Worm (Caenorhabditis elegans) whole organism, early embryonic: Measurements from ENCODE around the gene F35A5.8.
A peak's percentile ranks its signal among the peaks of the same experiment; 100 is the strongest.

Experiments
- B0310.2 ChIP-seq: sonication (generic microtip); optimal IDR thresholded peaks from 2 replicates; lab custom pipeline; 2016; ENCODE audit warnings: mild to moderate bottlenecking, missing genetic modification characterization, missing compliant biosample characterization
- F13C5.2 ChIP-seq: sonication (generic microtip); optimal IDR thresholded peaks from 2 replicates; lab custom pipeline; 2017; ENCODE audit warnings: mild to moderate bottlenecking, missing genetic modification characterization, inconsistent platforms, missing compliant biosample characterization
- aly-1 ChIP-seq: sonication (generic microtip); optimal IDR thresholded peaks from 2 replicates; lab custom pipeline; 2016; ENCODE audit warnings: missing genetic modification characterization, missing compliant biosample characterization
- ama-1 ChIP-seq: fragments of 150-350 bp; optimal IDR thresholded peaks from 2 replicates; lab custom pipeline; 2014
- ceh-13 ChIP-seq: fragments of 200-800 bp; sonication (Bioruptor generic); optimal IDR thresholded peaks from 2 replicates; lab custom pipeline; 2018; ENCODE audit warnings: mild to moderate bottlenecking, missing genetic modification characterization, missing compliant biosample characterization
- ceh-36 ChIP-seq: sonication (generic microtip); optimal IDR thresholded peaks from 2 replicates; lab custom pipeline; 2016; ENCODE audit warnings: missing genetic modification characterization, inconsistent platforms, missing compliant biosample characterization
- ets-7 ChIP-seq: sonication (generic microtip); optimal IDR thresholded peaks from 2 replicates; lab custom pipeline; 2016; ENCODE audit warnings: missing genotype, missing genetic modification characterization, missing compliant biosample characterization
- flt-1 ChIP-seq: fragments of 200-800 bp; sonication (Bioruptor generic); IDR thresholded peaks from 2 replicates; pipeline ENCODE4 v1.3.6; 2022; ENCODE audit warnings: missing genetic modification characterization, missing compliant biosample characterization
- hmbx-1 ChIP-seq: sonication (generic microtip); optimal IDR thresholded peaks from 2 replicates; lab custom pipeline; 2016; ENCODE audit warnings: mild to moderate bottlenecking, missing genetic modification characterization, missing compliant biosample characterization
- hmg-4 ChIP-seq: fragments of 200-800 bp; sonication (Bioruptor generic); optimal IDR thresholded peaks from 2 replicates; lab custom pipeline; 2018; ENCODE audit warnings: mild to moderate bottlenecking, missing genetic modification characterization, missing compliant biosample characterization
- hnd-1 ChIP-seq: sonication (generic microtip); optimal IDR thresholded peaks from 2 replicates; lab custom pipeline; 2016; ENCODE audit warnings: missing genetic modification characterization, missing compliant biosample characterization
- pes-1 ChIP-seq: fragments of 200-800 bp; sonication (Bioruptor generic); IDR thresholded peaks from 2 replicates; pipeline ENCODE4 v1.3.6; 2022; ENCODE audit warnings: missing genetic modification reagents, missing genetic modification characterization, missing compliant biosample characterization
- scrt-1 ChIP-seq: fragments of 200-800 bp; sonication (Bioruptor generic); IDR thresholded peaks from 2 replicates; pipeline ENCODE4 v1.3.6; 2022; ENCODE audit warnings: missing genetic modification characterization, missing compliant biosample characterization
- sea-1 ChIP-seq: fragments of 200-800 bp; sonication (Bioruptor generic); conservative IDR thresholded peaks from 2 replicates; pipeline ENCODE4 v1.3.6; 2022; ENCODE audit warnings: missing genetic modification characterization, missing compliant biosample characterization
- tbx-11 ChIP-seq: fragments of 200-800 bp; sonication (Bioruptor generic); IDR thresholded peaks from 2 replicates; pipeline ENCODE4 v1.3.6; 2022; ENCODE audit warnings: missing genetic modification characterization, missing compliant biosample characterization
- tbx-37 ChIP-seq: fragments of 200-800 bp; sonication (Bioruptor generic); conservative IDR thresholded peaks from 2 replicates; pipeline ENCODE4 v1.3.6; 2022; ENCODE audit warnings: missing genetic modification reagents, missing genetic modification characterization, missing compliant biosample characterization
- tra-4 ChIP-seq: sonication (generic microtip); optimal IDR thresholded peaks from 2 replicates; lab custom pipeline; 2017; ENCODE audit warnings: missing genetic modification characterization, missing compliant biosample characterization

Gene F35A5.8

ce11 chrX:3764295-3764694 is 39.0 kb downstream of the F35A5.8 start, which contains the start of gene F47B7.3:
Gene F47B7.3, minus strand, starts transcription at chrX:3764395.
- no peak for TF ChIP-seq ceh-36
- no peak for TF ChIP-seq tbx-37 (GFP tag; lab: Robert Waterston, UW)
- TF ChIP-seq tra-4 (tag; lab: Kevin White, UChicago), result no peak
- no peak for TF ChIP-seq hmbx-1 (tag; lab: Kevin White, UChicago)
- no peak for TF ChIP-seq pes-1 (GFP tag; lab: Robert Waterston, UW)
- TF ChIP-seq hnd-1 (tag; lab: Kevin White, UChicago), result no peak
- TF ChIP-seq ets-7 (tag; lab: Kevin White, UChicago), result no peak
- TF ChIP-seq scrt-1 (GFP tag; lab: Robert Waterston, UW), result no peak
- no peak for TF ChIP-seq ama-1 (lab: Kevin White, UChicago)

- TF ChIP-seq pes-1 (GFP tag; lab: Robert Waterston, UW), result no peak
- no peak for TF ChIP-seq ets-7 (tag; lab: Kevin White, UChicago)
- TF ChIP-seq tbx-11, result no peak
- TF ChIP-seq ama-1 (lab: Kevin White, UChicago), result no peak
- TF ChIP-seq flt-1, result no peak
- no peak for TF ChIP-seq sea-1 (GFP tag; lab: Robert Waterston, UW)
- no peak for TF ChIP-seq tbx-37 (GFP tag; lab: Robert Waterston, UW)
- TF ChIP-seq tra-4 (tag; lab: Kevin White, UChicago), result no peak
- no peak for TF ChIP-seq hmg-4 (GFP tag; lab: Kevin White, UChicago)
- no peak for TF ChIP-seq aly-1
- TF ChIP-seq ceh-13, result no peak
- TF ChIP-seq hmbx-1 (tag; lab: Kevin White, UChicago), result no peak
- TF ChIP-seq ceh-36, result no peak
- TF ChIP-seq B0310.2 (tag; lab: Kevin White, UChicago), result no peak
- no peak for TF ChIP-seq F13C5.2 (tag; lab: Kevin White, UChicago)
- no peak for TF ChIP-seq scrt-1 (GFP tag; lab: Robert Waterston, UW)
- no peak for TF ChIP-seq hnd-1 (tag; lab: Kevin White, UChicago)
Measured at ce11 chrX:3762410-3762809, 40.9 kb downstream of the F35A5.8 start, which contains the start of gene T14G12.11. Gene T14G12.11, minus strand, starts transcription at chrX:3762547.

- TF ChIP-seq scrt-1 (GFP tag; lab: Robert Waterston, UW) (0 out of 2 replicates have a peak, but pooled peaks have one; percentile 58), hmg-4 (GFP tag; lab: Kevin White, UChicago) (no peak)
Measured at ce11 chrX:3759820-3760219, 43.4 kb downstream of the F35A5.8 start.

- TF ChIP-seq hmbx-1 (tag; lab: Kevin White, UChicago) (no peak), pes-1 (GFP tag; lab: Robert Waterston, UW) (no peak), hnd-1 (tag; lab: Kevin White, UChicago) (no peak), hmg-4 (GFP tag; lab: Kevin White, UChicago) (no peak), tbx-37 (GFP tag; lab: Robert Waterston, UW) (no peak), ets-7 (tag; lab: Kevin White, UChicago) (no peak), ceh-13 (no peak), ceh-36 (no peak), flt-1 (no peak), ama-1 (lab: Kevin White, UChicago) (no peak), B0310.2 (tag; lab: Kevin White, UChicago) (no peak), F13C5.2 (tag; lab: Kevin White, UChicago) (no peak), sea-1 (GFP tag; lab: Robert Waterston, UW) (no peak), tra-4 (tag; lab: Kevin White, UChicago) (no peak), tbx-11 (no peak), aly-1 (no peak), scrt-1 (GFP tag; lab: Robert Waterston, UW) (no peak)
Measured at ce11 chrX:3759345-3759744, 43.9 kb downstream of the F35A5.8 start, which contains the start of gene T14G12.6. Gene T14G12.6, minus strand, starts transcription at chrX:3759445.

- TF ChIP-seq tbx-37 (GFP tag; lab: Robert Waterston, UW) (no peak), ama-1 (lab: Kevin White, UChicago) (no peak), F13C5.2 (tag; lab: Kevin White, UChicago) (no peak), tbx-11 (no peak), scrt-1 (GFP tag; lab: Robert Waterston, UW) (no peak), hnd-1 (tag; lab: Kevin White, UChicago) (no peak), flt-1 (no peak), B0310.2 (tag; lab: Kevin White, UChicago) (no peak), tra-4 (tag; lab: Kevin White, UChicago) (no peak), ceh-36 (no peak), sea-1 (GFP tag; lab: Robert Waterston, UW) (no peak), ceh-13 (no peak), hmg-4 (GFP tag; lab: Kevin White, UChicago) (no peak), aly-1 (no peak), hmbx-1 (tag; lab: Kevin White, UChicago) (no peak), pes-1 (GFP tag; lab: Robert Waterston, UW) (no peak)
Measured at ce11 chrX:3758399-3758798, 44.9 kb downstream of the F35A5.8 start, which contains the start of gene T14G12.12. Gene T14G12.12, minus strand, starts transcription at chrX:3758499.

- no peak for TF ChIP-seq ets-7 (tag; lab: Kevin White, UChicago)
- no peak for TF ChIP-seq ceh-13
- no peak for TF ChIP-seq hmbx-1 (tag; lab: Kevin White, UChicago)
- TF ChIP-seq tra-4 (tag; lab: Kevin White, UChicago), result no peak
- TF ChIP-seq flt-1, result no peak
- no peak for TF ChIP-seq scrt-1 (GFP tag; lab: Robert Waterston, UW)
- TF ChIP-seq F13C5.2 (tag; lab: Kevin White, UChicago), result no peak
- no peak for TF ChIP-seq ceh-36
- TF ChIP-seq pes-1 (GFP tag; lab: Robert Waterston, UW), result no peak
- no peak for TF ChIP-seq sea-1 (GFP tag; lab: Robert Waterston, UW)
- TF ChIP-seq ama-1 (lab: Kevin White, UChicago), result no peak
- no peak for TF ChIP-seq hnd-1 (tag; lab: Kevin White, UChicago)
- no peak for TF ChIP-seq aly-1
- TF ChIP-seq tbx-37 (GFP tag; lab: Robert Waterston, UW), result no peak
- TF ChIP-seq tbx-11, result no peak
- no peak for TF ChIP-seq hmg-4 (GFP tag; lab: Kevin White, UChicago)
- no peak for TF ChIP-seq B0310.2 (tag; lab: Kevin White, UChicago)
Measured at ce11 chrX:3756238-3756637, 47.0 kb downstream of the F35A5.8 start.

- no peak for TF ChIP-seq tra-4 (tag; lab: Kevin White, UChicago)
- no peak for TF ChIP-seq flt-1
- no peak for TF ChIP-seq aly-1
- no peak for TF ChIP-seq hmg-4 (GFP tag; lab: Kevin White, UChicago)
- TF ChIP-seq scrt-1 (GFP tag; lab: Robert Waterston, UW), result no peak
- TF ChIP-seq ceh-13, result no peak
Measured at ce11 chrX:3755753-3756152, 47.5 kb downstream of the F35A5.8 start.
